Fruit fly (Drosophila melanogaster) whole organism, wandering third instar larva: ENCODE measurements around the gene CG9356.

ENCODE experiments used
- Dfd ChIP-seq: fragments of >200 bp; optimal IDR thresholded peaks from 2 replicates; lab custom pipeline; 2017; ENCODE audit warnings: missing biosample characterization, missing genetic modification characterization
- GATAd ChIP-seq: sonication (Bioruptor generic); optimal IDR thresholded peaks from 2 replicates; lab custom pipeline; 2016; ENCODE audit warnings: missing biosample characterization, missing genetic modification characterization
- Hr78 ChIP-seq: fragments of >200 bp; optimal IDR thresholded peaks from 2 replicates; lab custom pipeline; 2017; ENCODE audit warnings: missing biosample characterization, missing genetic modification characterization
- Myc ChIP-seq: fragments of >200 bp; optimal IDR thresholded peaks from 2 replicates; lab custom pipeline; 2017
- Rel ChIP-seq, 2 experiments: fragments of 200-800 bp; sonication (Bioruptor generic) in 1 of 2; optimal IDR thresholded peaks; 2 replicates in 1 of 2; 3 replicates in 1 of 2; lab custom pipeline; 2016 to 2019; ENCODE audit warnings: mild to moderate bottlenecking in 2 of 2, missing biosample characterization in 2 of 2, missing genetic modification characterization in 2 of 2, moderate library complexity in 1 of 2
- Sp1 ChIP-seq: fragments of 200-800 bp; sonication (Bioruptor generic); optimal IDR thresholded peaks from 3 replicates; lab custom pipeline; 2019; ENCODE audit warnings: missing biosample characterization, mild to moderate bottlenecking, missing genetic modification characterization, moderate library complexity

DNA sequence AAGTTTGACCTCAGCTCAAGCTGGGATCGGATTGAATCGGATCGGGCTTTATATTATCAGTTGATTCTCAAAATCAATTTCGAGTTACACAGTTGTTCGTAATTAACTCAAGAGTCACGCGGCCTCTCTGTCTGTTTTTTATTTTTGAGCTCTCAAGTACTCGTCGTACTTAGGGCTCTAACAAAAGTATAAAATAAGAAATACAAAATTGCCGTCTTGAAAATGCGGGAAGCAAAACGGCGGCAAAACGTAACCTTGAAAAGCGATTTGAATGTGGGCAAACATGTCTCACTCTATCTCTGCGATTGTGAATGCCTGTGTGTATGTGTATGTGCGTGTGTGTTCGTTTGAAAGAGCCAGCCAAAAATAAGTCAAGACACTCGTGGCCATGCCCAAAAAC, 33.5 kb upstream of the CG9356 start:
- TF ChIP-seq GATAd, result no peak
- TF ChIP-seq Hr78 (GFP tag; lab: Kevin White, UChicago), result no peak
- no peak for TF ChIP-seq Rel (GFP tag; optimal IDR thresholded peaks at IDR 0.05; lab: Kevin White, UChicago)
- TF ChIP-seq Rel (tag; optimal IDR thresholded peaks at IDR 0.05; lab: Kevin White, UChicago), result no peak
- TF ChIP-seq Dfd (GFP tag; lab: Kevin White, UChicago), result no peak
- TF ChIP-seq Sp1, result no peak
- TF ChIP-seq Myc (lab: Kevin White, UChicago), result no peak
